Worm (Caenorhabditis elegans): ENCODE results near the gene F42A9.7.

Gene F42A9.7

DNA sequence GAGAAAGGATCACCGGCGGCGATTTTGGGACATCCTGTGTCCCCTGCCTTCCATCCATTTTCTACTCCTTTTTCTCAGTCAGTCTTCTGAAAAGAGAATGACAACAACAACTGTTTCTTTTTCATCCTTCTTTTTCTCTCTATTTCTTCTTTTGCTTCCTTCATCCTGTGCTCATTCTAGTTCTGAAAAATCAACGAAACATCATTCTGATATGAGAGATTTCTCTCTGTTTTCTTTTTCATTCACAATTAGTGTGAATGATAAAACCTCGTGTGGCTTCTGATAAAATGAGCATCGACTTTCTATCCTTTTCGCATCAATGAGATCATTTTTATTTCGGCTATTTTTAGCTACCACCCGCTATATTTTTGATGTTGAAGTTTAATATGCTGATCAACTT is 11.7 kb downstream of the F42A9.7 start (continued):
- TF ChIP-seq ceh-88 (GFP tag; IDR thresholded peaks at IDR 0.05) (no peak), nhr-20 (tag; optimal IDR thresholded peaks at IDR 0.05) (peak; percentile 50), nhr-11 (tag; optimal IDR thresholded peaks at IDR 0.05) (peak; percentile 45), aha-1 (tag; optimal IDR thresholded peaks at IDR 0.05) (no peak), nhr-47 (tag; optimal IDR thresholded peaks at IDR 0.05) (peak; percentile 26), unc-98 (GFP tag; IDR thresholded peaks at IDR 0.05) (0 out of 2 replicates have a peak, but pooled peaks have one; percentile 10), lin-39 (tag; optimal IDR thresholded peaks at IDR 0.05) (peak; percentile 44), ces-1 (GFP tag; optimal IDR thresholded peaks at IDR 0.05) (no peak)

DNA sequence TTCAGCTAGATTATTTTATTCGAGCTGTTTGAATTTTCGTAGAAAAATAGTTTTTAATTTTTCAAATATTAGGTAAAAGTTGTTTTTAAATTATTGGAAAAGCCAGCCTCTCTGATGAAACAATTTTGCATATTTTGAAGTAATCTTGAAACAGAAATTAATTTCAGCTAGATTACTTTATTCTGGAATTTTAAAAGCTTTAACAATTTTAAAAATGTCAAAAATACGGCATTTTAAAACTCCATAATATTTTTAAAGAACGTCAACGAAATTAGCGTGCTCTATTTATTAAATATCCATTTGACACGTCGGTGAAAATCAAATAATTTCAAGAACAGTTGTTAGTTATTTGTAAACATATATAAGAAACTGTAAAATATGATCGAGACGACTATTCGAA is 14.1 kb downstream of the F42A9.7 start, which contains the start of gene Y59H11AR.10:
TSS of gene Y59H11AR.10 (plus strand) at position 301 of the 400 bp plus-strand sequence.
- no peak for TF ChIP-seq nhr-20 (tag; optimal IDR thresholded peaks at IDR 0.05)
- TF ChIP-seq efl-1 (optimal IDR thresholded peaks at IDR 0.05), result no peak
- TF ChIP-seq efl-1 (GFP tag; optimal IDR thresholded peaks at IDR 0.05 in 1 of 2), result peak in 1 of 2 experiments; percentile 57
- no peak for TF ChIP-seq zip-4 (GFP tag; optimal IDR thresholded peaks at IDR 0.05)
- no peak for TF ChIP-seq fkh-8 (tag; optimal IDR thresholded peaks at IDR 0.05)
- no peak for TF ChIP-seq fkh-4 (tag; optimal IDR thresholded peaks at IDR 0.05; ENCODE audit: borderline replicate concordance)
- no peak for TF ChIP-seq swsn-7 (tag; optimal IDR thresholded peaks at IDR 0.05)
- TF ChIP-seq nhr-77 (tag; optimal IDR thresholded peaks at IDR 0.05), result no peak
- no peak for TF ChIP-seq sox-4 (tag; optimal IDR thresholded peaks at IDR 0.05)
- TF ChIP-seq Y116A8C.19 (tag; optimal IDR thresholded peaks at IDR 0.05; ENCODE audit: borderline replicate concordance), result no peak

ce11 chrIV:8600712-8601330 is 16.1 kb downstream of the F42A9.7 start, which contains the start of gene Y59H11AR.4:
TSS of gene Y59H11AR.4 (minus strand) at chrIV:8600762.
- peak in 1 of 3 experiments; percentile 25 for TF ChIP-seq dpl-1 (GFP tag; optimal IDR thresholded peaks at IDR 0.05)
- peak; percentile 17 for TF ChIP-seq snu-23 (GFP tag; optimal IDR thresholded peaks at IDR 0.05)
- no peak for TF ChIP-seq tbx-2 (tag; optimal IDR thresholded peaks at IDR 0.05)
- TF ChIP-seq fos-1 (tag; optimal IDR thresholded peaks at IDR 0.05), result no peak
- no peak for TF ChIP-seq fkh-8 (tag; optimal IDR thresholded peaks at IDR 0.05)
- no peak for TF ChIP-seq sox-4 (tag; optimal IDR thresholded peaks at IDR 0.05)
- peak in 1 of 6 experiments; percentile 74 for TF ChIP-seq elt-3 (tag; optimal IDR thresholded peaks at IDR 0.05)
- no peak for TF ChIP-seq pag-3 (tag; optimal IDR thresholded peaks at IDR 0.05; ENCODE audit: borderline replicate concordance, insufficient read depth)
- no peak for TF ChIP-seq efl-1 (optimal IDR thresholded peaks at IDR 0.05)
- peak; percentile 15 to 94 for TF ChIP-seq efl-1 (GFP tag; optimal IDR thresholded peaks at IDR 0.05 in 1 of 2)
- no peak for TF ChIP-seq zag-1 (tag; optimal IDR thresholded peaks at IDR 0.05)
- TF ChIP-seq blmp-1 (tag; optimal IDR thresholded peaks at IDR 0.05), result peak; percentile 47
- no peak for TF ChIP-seq jun-1 (tag; optimal IDR thresholded peaks at IDR 0.05)
- no peak for TF ChIP-seq ceh-88 (GFP tag; IDR thresholded peaks at IDR 0.05)
- peak in 1 of 2 experiments; percentile 63 for TF ChIP-seq lin-35 (GFP tag; optimal IDR thresholded peaks at IDR 0.05)
- no peak for TF ChIP-seq sptf-1 (tag; optimal IDR thresholded peaks at IDR 0.05)

ce11 chrIV:8597504-8597903 is 19.4 kb downstream of the F42A9.7 start:
- TF ChIP-seq lin-15B (tag; optimal IDR thresholded peaks at IDR 0.05) (no peak), jun-1 (tag; optimal IDR thresholded peaks at IDR 0.05) (no peak), efl-1 (optimal IDR thresholded peaks at IDR 0.05) (peak; percentile 63 to 82), efl-1 (GFP tag; optimal IDR thresholded peaks at IDR 0.05 in 1 of 2) (peak in 1 of 2 experiments; percentile 12), nhr-28 (tag; optimal IDR thresholded peaks at IDR 0.05) (no peak), nhr-71 (tag; optimal IDR thresholded peaks at IDR 0.05) (peak; percentile 40), nhr-47 (tag; optimal IDR thresholded peaks at IDR 0.05) (peak; percentile 10), sup-37 (GFP tag; optimal IDR thresholded peaks at IDR 0.05) (no peak), blmp-1 (tag; optimal IDR thresholded peaks at IDR 0.05) (peak; percentile 86), pax-3 (tag; optimal IDR thresholded peaks at IDR 0.05) (no peak), lsy-2 (tag; optimal IDR thresholded peaks at IDR 0.05) (peak; percentile 29 to 58), lin-14 (GFP tag; optimal IDR thresholded peaks at IDR 0.05) (peak; percentile 62), zag-1 (tag; optimal IDR thresholded peaks at IDR 0.05) (no peak), pag-3 (tag; optimal IDR thresholded peaks at IDR 0.05; ENCODE audit: borderline replicate concordance, insufficient read depth) (no peak), hlh-4 (tag; optimal IDR thresholded peaks at IDR 0.05) (no peak), sox-4 (tag; optimal IDR thresholded peaks at IDR 0.05) (no peak), elt-2 (tag; optimal IDR thresholded peaks at IDR 0.05) (no peak), lir-3 (tag; optimal IDR thresholded peaks at IDR 0.05; ENCODE audit: poor library complexity) (peak; percentile 0), dpl-1 (GFP tag; optimal IDR thresholded peaks at IDR 0.05) (peak in 1 of 3 experiments; percentile 21), rnt-1 (tag; optimal IDR thresholded peaks at IDR 0.05) (peak; percentile 38), lin-35 (GFP tag; optimal IDR thresholded peaks at IDR 0.05) (peak; percentile 2 to 36), Y116A8C.19 (tag; optimal IDR thresholded peaks at IDR 0.05; ENCODE audit: borderline replicate concordance) (no peak), xbp-1 (tag; optimal IDR thresholded peaks at IDR 0.05) (no peak), ceh-82 (tag; optimal IDR thresholded peaks at IDR 0.05) (peak in 2 of 3 experiments; percentile 3 to 39), ama-1 (optimal IDR thresholded peaks at IDR 0.05) (no peak), mep-1 (tag; optimal IDR thresholded peaks at IDR 0.05) (peak; percentile 58), isw-1 (GFP tag; IDR thresholded peaks at IDR 0.05) (no peak)
